Fruit fly (Drosophila melanogaster) whole organism, embryonic: ENCODE results near the gene CG8560.
A peak's percentile ranks its signal among the peaks of the same experiment; 100 is the strongest.

Experiments used
- CG10321 ChIP-seq: fragments of 200-800 bp; sonication (Bioruptor generic); IDR thresholded peaks from 2 replicates; pipeline ENCODE4 v1.3.6; 2022; ENCODE audit warnings: missing biosample characterization, missing genetic modification characterization
- CG11696 ChIP-seq: fragments of 200-800 bp; sonication (Bioruptor generic); IDR thresholded peaks from 2 replicates; pipeline ENCODE4 v1.3.6; 2022; ENCODE audit warnings: missing biosample characterization, missing genetic modification characterization
- CG12236 ChIP-seq: fragments of 200-800 bp; sonication (Bioruptor generic); optimal IDR thresholded peaks from 2 replicates; lab custom pipeline; 2016; ENCODE audit warnings: missing biosample characterization, missing genetic modification characterization
- CG1529 ChIP-seq: fragments of 200-800 bp; sonication (Bioruptor generic); optimal IDR thresholded peaks from 3 replicates; lab custom pipeline; 2018; ENCODE audit warnings: missing biosample characterization, missing genetic modification characterization
- CG1647 ChIP-seq: fragments of 200-800 bp; sonication (Bioruptor generic); optimal IDR thresholded peaks from 3 replicates; lab custom pipeline; 2016; ENCODE audit warnings: missing biosample characterization, missing genetic modification characterization
- CG17612 ChIP-seq: fragments of 200-800 bp; sonication (Bioruptor generic); IDR thresholded peaks from 2 replicates; pipeline ENCODE4 v1.3.6; 2022; ENCODE audit warnings: missing biosample characterization, missing genetic modification characterization
- CG2116 ChIP-seq: fragments of 200-800 bp; sonication (Bioruptor generic); optimal IDR thresholded peaks from 3 replicates; lab custom pipeline; 2018; ENCODE audit warnings: missing biosample characterization, mild to moderate bottlenecking, missing genetic modification characterization
- CG31388 ChIP-seq: fragments of 200-800 bp; sonication (Bioruptor generic); optimal IDR thresholded peaks from 2 replicates; lab custom pipeline; 2016; ENCODE audit warnings: missing biosample characterization, missing genetic modification characterization
- CG33213 ChIP-seq: fragments of 200-800 bp; sonication (Bioruptor generic); optimal IDR thresholded peaks from 3 replicates; lab custom pipeline; 2016; ENCODE audit warnings: missing biosample characterization, missing genetic modification characterization
- CG34376 ChIP-seq: fragments of 200-800 bp; sonication (Bioruptor generic); optimal IDR thresholded peaks from 2 replicates; lab custom pipeline; 2018; ENCODE audit warnings: missing biosample characterization, mild to moderate bottlenecking, missing genetic modification characterization
- CG34422 ChIP-seq: fragments of 200-800 bp; sonication (Bioruptor generic); IDR thresholded peaks from 3 replicates; pipeline ENCODE4 v1.3.6; 2022; ENCODE audit warnings: missing biosample characterization, missing genetic modification characterization
- CG3995 ChIP-seq: fragments of 200-800 bp; sonication (Bioruptor generic); optimal IDR thresholded peaks from 3 replicates; lab custom pipeline; 2016; ENCODE audit warnings: missing biosample characterization, missing genetic modification characterization
- CG4282 ChIP-seq: fragments of 200-800 bp; sonication (Bioruptor generic); optimal IDR thresholded peaks from 2 replicates; lab custom pipeline; 2016; ENCODE audit warnings: missing biosample characterization, missing genetic modification characterization
- CG4328 ChIP-seq: fragments of 200-800 bp; sonication (Bioruptor generic); optimal IDR thresholded peaks from 3 replicates; lab custom pipeline; 2017; ENCODE audit warnings: missing biosample characterization, missing genetic modification reagents, missing genetic modification characterization
- CG4360 ChIP-seq: fragments of 200-800 bp; sonication (Bioruptor generic); IDR thresholded peaks from 2 replicates; pipeline ENCODE4 v1.3.6; 2022; ENCODE audit warnings: missing biosample characterization, missing genetic modification characterization
- CG4854 ChIP-seq: fragments of 200-800 bp; sonication (Bioruptor generic); optimal IDR thresholded peaks from 2 replicates; lab custom pipeline; 2016; ENCODE audit warnings: missing biosample characterization, missing genetic modification characterization, inconsistent platforms
- CG5180 ChIP-seq: fragments of 200-800 bp; sonication (Bioruptor generic); optimal IDR thresholded peaks from 3 replicates; lab custom pipeline; 2017; ENCODE audit warnings: missing biosample characterization, missing genetic modification characterization, mild to moderate bottlenecking, moderate library complexity, missing genetic modification reagents
- CG5245 ChIP-seq: fragments of 200-800 bp; sonication (Bioruptor generic); optimal IDR thresholded peaks from 3 replicates; lab custom pipeline; 2016; ENCODE audit warnings: missing biosample characterization, missing genetic modification characterization
- CG7357 ChIP-seq: fragments of 200-800 bp; sonication (Bioruptor generic); IDR thresholded peaks from 3 replicates; pipeline ENCODE4 v1.3.6; 2022; ENCODE audit warnings: missing biosample characterization, missing genetic modification characterization
- CG7745 ChIP-seq: fragments of 200-800 bp; sonication (Bioruptor generic); optimal IDR thresholded peaks from 2 replicates; lab custom pipeline; 2018; ENCODE audit warnings: missing biosample characterization, mild to moderate bottlenecking, missing genetic modification characterization, moderate library complexity
- CG8359 ChIP-seq: fragments of 200-800 bp; sonication (Bioruptor generic); optimal IDR thresholded peaks from 2 replicates; lab custom pipeline; 2017; ENCODE audit warnings: missing biosample characterization, mild to moderate bottlenecking, missing genetic modification characterization, borderline replicate concordance
- CG8388 ChIP-seq: fragments of 200-800 bp; sonication (Bioruptor generic); optimal IDR thresholded peaks from 2 replicates; lab custom pipeline; 2019; ENCODE audit warnings: missing biosample characterization, mild to moderate bottlenecking, missing genetic modification characterization, moderate library complexity
- CG9215 ChIP-seq: fragments of 200-800 bp; sonication (Bioruptor generic); IDR thresholded peaks from 2 replicates; pipeline ENCODE4 v1.3.6; 2022; ENCODE audit warnings: missing biosample characterization, missing genetic modification characterization
- CG9727 ChIP-seq: fragments of 200-800 bp; sonication (Bioruptor generic); optimal IDR thresholded peaks from 3 replicates; lab custom pipeline; 2017; ENCODE audit warnings: missing biosample characterization, mild to moderate bottlenecking, missing genetic modification characterization
- CHES-1-like ChIP-seq: fragments of 200-800 bp; sonication (Bioruptor generic); optimal IDR thresholded peaks from 2 replicates; lab custom pipeline; 2016; ENCODE audit warnings: missing biosample characterization, missing genetic modification characterization
- Chrac-16 ChIP-seq: fragments of 200-800 bp; sonication (Bioruptor generic); optimal IDR thresholded peaks from 3 replicates; lab custom pipeline; 2016; ENCODE audit warnings: missing biosample characterization, missing genetic modification characterization
- D ChIP-seq, 2 experiments: fragments of 200-800 bp in 1 of 2; fragments of >200 bp in 1 of 2; sonication (Bioruptor generic) in 1 of 2; optimal IDR thresholded peaks; 2 replicates in 1 of 2; 3 replicates in 1 of 2; lab custom pipeline; 2017; ENCODE audit warnings: mild to moderate bottlenecking in 1 of 2, missing biosample characterization in 1 of 2, missing genetic modification characterization in 1 of 2, missing genetic modification reagents in 1 of 2
- D19A ChIP-seq: fragments of 200-800 bp; optimal IDR thresholded peaks from 3 replicates; lab custom pipeline; 2019; ENCODE audit warnings: missing biosample characterization, mild to moderate bottlenecking, missing genetic modification characterization, moderate library complexity
- D19B ChIP-seq: fragments of 200-800 bp; sonication (Bioruptor generic); optimal IDR thresholded peaks from 2 replicates; lab custom pipeline; 2017; ENCODE audit warnings: missing biosample characterization, mild to moderate bottlenecking, missing genetic modification characterization
- Elba2 ChIP-seq: fragments of 200-800 bp; sonication (Bioruptor generic); optimal IDR thresholded peaks from 3 replicates; lab custom pipeline; 2016; ENCODE audit warnings: missing biosample characterization, missing genetic modification characterization
- Fer1 ChIP-seq: fragments of 200-800 bp; sonication (Bioruptor generic); optimal IDR thresholded peaks from 2 replicates; lab custom pipeline; 2017; ENCODE audit warnings: missing biosample characterization, mild to moderate bottlenecking, missing genetic modification characterization
- Hr51 ChIP-seq, 2 experiments: fragments of 200-800 bp; sonication (Bioruptor generic); optimal IDR thresholded peaks; 2 replicates in 1 of 2; 3 replicates in 1 of 2; lab custom pipeline; 2016 to 2018; ENCODE audit warnings: missing biosample characterization in 2 of 2, missing genetic modification characterization in 2 of 2, mild to moderate bottlenecking in 1 of 2, moderate library complexity in 1 of 2
- Side ChIP-seq: fragments of 200-800 bp; sonication (Bioruptor generic); optimal IDR thresholded peaks from 2 replicates; lab custom pipeline; 2016; ENCODE audit warnings: missing biosample characterization, missing genetic modification characterization
- YL-1 ChIP-seq: fragments of 200-800 bp; sonication (Bioruptor generic); optimal IDR thresholded peaks from 3 replicates; lab custom pipeline; 2017; ENCODE audit warnings: missing biosample characterization, mild to moderate bottlenecking, missing genetic modification characterization
- da ChIP-seq: fragments of 200-800 bp; sonication (Bioruptor generic); optimal IDR thresholded peaks from 2 replicates; lab custom pipeline; 2016; ENCODE audit warnings: missing biosample characterization, missing genetic modification characterization
- eyg ChIP-seq: fragments of 200-800 bp; sonication (Bioruptor generic); optimal IDR thresholded peaks from 3 replicates; lab custom pipeline; 2016; ENCODE audit warnings: missing biosample characterization, missing genetic modification characterization
- fd64A ChIP-seq: fragments of 200-800 bp; sonication (Bioruptor generic); optimal IDR thresholded peaks from 3 replicates; lab custom pipeline; 2018; ENCODE audit warnings: missing biosample characterization, mild to moderate bottlenecking, missing genetic modification characterization
- fru ChIP-seq: fragments of >200 bp; optimal IDR thresholded peaks from 2 replicates; lab custom pipeline; 2017
- gce ChIP-seq: fragments of 200-800 bp; sonication (Bioruptor generic); IDR thresholded peaks from 3 replicates; pipeline ENCODE4 v1.3.6; 2022; ENCODE audit warnings: missing biosample characterization, missing genetic modification characterization
- grau ChIP-seq: fragments of 200-800 bp; optimal IDR thresholded peaks from 3 replicates; lab custom pipeline; 2019; ENCODE audit warnings: missing biosample characterization, mild to moderate bottlenecking, missing genetic modification characterization, moderate library complexity
- gro ChIP-seq: fragments of 200-800 bp; sonication (Bioruptor generic); optimal IDR thresholded peaks from 2 replicates; lab custom pipeline; 2016; ENCODE audit warnings: missing biosample characterization, missing genetic modification characterization
- insv ChIP-seq, 2 experiments: fragments of 200-800 bp; sonication (Bioruptor generic); optimal IDR thresholded peaks; 3 replicates each; lab custom pipeline; 2016 to 2018; ENCODE audit warnings: missing biosample characterization in 2 of 2, missing genetic modification characterization in 2 of 2
- jumu ChIP-seq: fragments of 200-800 bp; sonication (Bioruptor generic); optimal IDR thresholded peaks from 3 replicates; lab custom pipeline; 2016; ENCODE audit warnings: missing biosample characterization, missing genetic modification characterization
- kay ChIP-seq: fragments of 200-800 bp; sonication (Bioruptor generic); optimal IDR thresholded peaks from 2 replicates; lab custom pipeline; 2016; ENCODE audit warnings: missing biosample characterization, missing genetic modification characterization
- nerfin-2 ChIP-seq: fragments of 200-800 bp; sonication (Bioruptor generic); IDR thresholded peaks from 2 replicates; pipeline ENCODE4 v1.3.6; 2022; ENCODE audit warnings: missing biosample characterization, missing genetic modification characterization; ENCODE audit not compliant: partially characterized antibody
- psq ChIP-seq: fragments of 200-800 bp; sonication (Bioruptor generic); optimal IDR thresholded peaks from 2 replicates; lab custom pipeline; 2017; ENCODE audit warnings: missing biosample characterization, missing genetic modification characterization
- sd ChIP-seq: fragments of 200-800 bp; sonication (Bioruptor generic); optimal IDR thresholded peaks from 3 replicates; lab custom pipeline; 2018; ENCODE audit warnings: missing biosample characterization, mild to moderate bottlenecking, missing genetic modification characterization, moderate library complexity
- sima ChIP-seq: fragments of 200-800 bp; sonication (Bioruptor generic); optimal IDR thresholded peaks from 2 replicates; lab custom pipeline; 2016; ENCODE audit warnings: missing biosample characterization, missing genetic modification characterization
- sisA ChIP-seq: fragments of 200-800 bp; sonication (Bioruptor generic); IDR thresholded peaks from 2 replicates; pipeline ENCODE4 v1.3.6; 2022; ENCODE audit warnings: missing biosample characterization, missing genetic modification characterization
- slbo ChIP-seq: fragments of 200-800 bp; sonication (Bioruptor generic); IDR thresholded peaks from 2 replicates; pipeline ENCODE4 v1.3.6; 2022; ENCODE audit warnings: missing biosample characterization, missing genetic modification characterization
- zen ChIP-seq: fragments of 200-800 bp; sonication (Bioruptor generic); optimal IDR thresholded peaks from 3 replicates; lab custom pipeline; 2018; ENCODE audit warnings: missing biosample characterization, mild to moderate bottlenecking, missing genetic modification characterization, moderate library complexity

Gene CG8560

dm6 chr3L:7360324-7360852, 43.6 kb downstream of the CG8560 start, which contains the start of gene Sec63 (continued):
- TF ChIP-seq slbo (GFP tag; lab: Robert Waterston, UW) (peak; percentile 78), Hr51 (GFP tag; optimal IDR thresholded peaks at IDR 0.05; lab: Kevin White, UChicago) (peak; percentile 47 to 49), CG1529 (GFP tag; lab: Kevin White, UChicago) (no peak), gce (GFP tag; lab: Robert Waterston, UW) (no peak; the same call in 1 of the 3 replicates), CG12236 (no peak), jumu (GFP tag; lab: Kevin White, UChicago) (peak; percentile 39), CG4328 (no peak), Fer1 (GFP tag; lab: Kevin White, UChicago) (peak; percentile 4), D (optimal IDR thresholded peaks at IDR 0.05; lab: Kevin White, UChicago) (no peak), D (GFP tag; optimal IDR thresholded peaks at IDR 0.05; lab: Kevin White, UChicago) (peak; percentile 3), YL-1 (no peak), CG7357 (0 out of 3 replicates have a peak, but pooled peaks have one; percentile 24), CG1647 (peak; percentile 17), da (GFP tag; lab: Kevin White, UChicago) (no peak), sd (tag; lab: Kevin White, UChicago) (peak; percentile 19), CG3995 (GFP tag; lab: Kevin White, UChicago) (peak; percentile 27), Side (GFP tag; lab: Kevin White, UChicago) (no peak), psq (GFP tag; lab: Kevin White, UChicago) (no peak), D19B (GFP tag; lab: Kevin White, UChicago) (no peak), Elba2 (GFP tag; lab: Kevin White, UChicago) (no peak), fd64A (GFP tag; lab: Kevin White, UChicago) (no peak), nerfin-2 (GFP tag; lab: Robert Waterston, UW) (peak; percentile 85), sima (GFP tag; lab: Kevin White, UChicago) (no peak), zen (tag; lab: Kevin White, UChicago) (no peak), D19A (no peak), insv (GFP tag; optimal IDR thresholded peaks at IDR 0.05; lab: Kevin White, UChicago) (no peak), fru (no peak), CG4282 (GFP tag; lab: Kevin White, UChicago) (no peak), CG17612 (GFP tag; lab: Robert Waterston, UW) (no peak), eyg (GFP tag; lab: Kevin White, UChicago) (no peak), CG4360 (GFP tag; lab: Robert Waterston, UW) (no peak), CG10321 (GFP tag; lab: Robert Waterston, UW) (no peak), CG34422 (GFP tag; lab: Robert Waterston, UW) (peak; percentile 85), CHES-1-like (peak; percentile 45), CG2116 (GFP tag; lab: Kevin White, UChicago) (peak; percentile 78), sisA (GFP tag; lab: Robert Waterston, UW) (0 out of 2 replicates have a peak, but pooled peaks have one; percentile 27), CG5245 (GFP tag; lab: Kevin White, UChicago) (peak; percentile 54), CG9727 (GFP tag; lab: Kevin White, UChicago) (peak; percentile 20), CG8388 (peak; percentile 49), CG5180 (GFP tag; lab: Kevin White, UChicago) (no peak), CG11696 (no peak), CG4854 (no peak), grau (peak; percentile 53), kay (GFP tag; lab: Kevin White, UChicago) (no peak), gro (GFP tag; lab: Kevin White, UChicago) (peak; percentile 76), CG9215 (GFP tag; lab: Robert Waterston, UW) (peak; percentile 44), CG33213 (peak; percentile 74), Chrac-16 (GFP tag; lab: Kevin White, UChicago) (peak; percentile 38), CG7745 (no peak), CG34376 (GFP tag; lab: Kevin White, UChicago) (no peak), CG8359 (GFP tag; lab: Kevin White, UChicago) (no peak), CG31388 (GFP tag; lab: Kevin White, UChicago) (no peak)
